Worm (Caenorhabditis elegans) whole organism, early embryonic: ENCODE results near the gene lipl-6.

Experiments
- flt-1 ChIP-seq: fragments of 200-800 bp; sonication (Bioruptor generic); IDR thresholded peaks from 2 replicates; pipeline ENCODE4 v1.3.6; 2022; ENCODE audit warnings: missing genetic modification characterization, missing compliant biosample characterization
- hmbx-1 ChIP-seq: sonication (generic microtip); optimal IDR thresholded peaks from 2 replicates; lab custom pipeline; 2016; ENCODE audit warnings: mild to moderate bottlenecking, missing genetic modification characterization, missing compliant biosample characterization
- hmg-4 ChIP-seq: fragments of 200-800 bp; sonication (Bioruptor generic); optimal IDR thresholded peaks from 2 replicates; lab custom pipeline; 2018; ENCODE audit warnings: mild to moderate bottlenecking, missing genetic modification characterization, missing compliant biosample characterization
- tbx-11 ChIP-seq: fragments of 200-800 bp; sonication (Bioruptor generic); IDR thresholded peaks from 2 replicates; pipeline ENCODE4 v1.3.6; 2022; ENCODE audit warnings: missing genetic modification characterization, missing compliant biosample characterization

DNA sequence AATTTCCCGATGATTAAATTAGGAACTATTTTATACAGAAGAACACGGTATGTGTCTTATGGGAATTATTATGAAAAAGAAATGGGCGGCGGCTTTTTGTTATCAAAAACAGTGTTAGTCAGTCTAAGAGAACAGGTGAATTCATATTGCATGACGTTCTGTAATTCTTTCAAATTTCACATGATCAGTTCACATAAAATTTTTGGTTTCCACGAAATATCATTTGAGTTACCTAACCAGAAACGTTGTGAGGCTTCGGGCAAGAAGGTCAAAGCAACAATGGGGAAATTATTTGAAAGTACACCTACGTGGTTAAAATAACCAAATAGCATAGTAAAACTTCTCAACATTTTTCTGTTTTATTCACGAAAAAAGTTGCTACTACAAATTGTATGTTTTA is 1.8 kb upstream of the lipl-6 start, which contains the start of gene Y57E12B.10:
- TF ChIP-seq flt-1 (GFP tag; lab: Robert Waterston, UW): no peak
- no peak for TF ChIP-seq tbx-11
- no peak for TF ChIP-seq hmbx-1
- TF ChIP-seq hmg-4 (GFP tag; lab: Kevin White, UChicago): no peak
